Worm (Caenorhabditis elegans): ENCODE data around the gene nlp-63.

ce11 chrII:10146488-10146887 lies 8.7 kb upstream of the nlp-63 start, which contains the start of gene pax-3:
- TF ChIP-seq ceh-82 (tag; optimal IDR thresholded peaks at IDR 0.05) (no peak), ama-1 (optimal IDR thresholded peaks at IDR 0.05) (no peak), mab-5 (tag; optimal IDR thresholded peaks at IDR 0.05) (no peak), fos-1 (tag; optimal IDR thresholded peaks at IDR 0.05) (no peak), nhr-237 (tag; optimal IDR thresholded peaks at IDR 0.05) (no peak), lsy-2 (tag; optimal IDR thresholded peaks at IDR 0.05) (no peak), zag-1 (tag; optimal IDR thresholded peaks at IDR 0.05) (no peak), nhr-77 (tag; optimal IDR thresholded peaks at IDR 0.05) (no peak), nhr-12 (tag; optimal IDR thresholded peaks at IDR 0.05) (no peak), ztf-4 (tag; optimal IDR thresholded peaks at IDR 0.05) (no peak), nhr-129 (tag; optimal IDR thresholded peaks at IDR 0.05) (no peak), nhr-23 (tag; optimal IDR thresholded peaks at IDR 0.05) (no peak), nhr-25 (tag; optimal IDR thresholded peaks at IDR 0.05) (no peak), egl-27 (tag; optimal IDR thresholded peaks at IDR 0.05) (no peak)
